Fruit fly (Drosophila melanogaster): ENCODE results near the gene CG14658.

CG14658 gene

DNA sequence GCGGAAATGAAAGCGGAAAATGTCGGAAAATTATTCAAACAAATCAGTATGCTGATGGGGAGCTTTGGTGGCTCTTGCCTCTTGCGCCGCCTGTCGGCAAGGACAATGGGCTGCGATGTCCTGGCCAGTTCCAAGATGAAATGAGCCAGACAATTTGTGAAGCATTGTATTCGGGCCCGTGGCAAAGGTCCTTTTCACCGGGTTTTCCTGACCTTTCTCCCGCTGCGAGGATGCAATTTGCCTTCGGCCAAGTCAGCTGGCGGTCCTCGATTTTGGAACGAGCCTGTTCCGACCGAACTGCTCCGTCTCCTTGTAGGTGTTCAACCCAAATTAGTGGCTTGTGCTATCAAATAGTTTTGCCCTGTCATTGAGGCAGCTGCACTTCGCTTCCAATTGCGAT is 17.1 kb upstream of the CG14658 start:
- TF ChIP-seq noc (tag; optimal IDR thresholded peaks at IDR 0.05), result no peak

DNA sequence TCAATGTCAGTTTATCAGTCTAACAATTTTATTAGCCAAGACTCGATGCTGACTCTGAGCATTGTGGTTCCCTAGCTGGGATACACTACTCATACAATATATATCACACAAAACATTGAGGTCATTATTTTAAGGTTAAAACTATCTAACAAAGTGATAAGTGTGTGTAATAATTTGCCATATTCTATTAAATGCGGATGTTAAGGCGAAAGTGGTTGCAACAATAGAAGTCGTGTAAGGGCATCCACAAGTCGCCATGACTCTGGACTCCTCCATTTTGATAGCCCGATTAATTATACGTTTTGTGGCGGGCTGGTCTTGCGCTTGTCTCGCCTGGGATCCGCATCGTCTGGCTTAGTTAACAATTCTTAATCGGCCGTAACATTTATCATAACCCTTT is 16.5 kb upstream of the CG14658 start:
- no peak for TF ChIP-seq noc (tag; optimal IDR thresholded peaks at IDR 0.05)

DNA sequence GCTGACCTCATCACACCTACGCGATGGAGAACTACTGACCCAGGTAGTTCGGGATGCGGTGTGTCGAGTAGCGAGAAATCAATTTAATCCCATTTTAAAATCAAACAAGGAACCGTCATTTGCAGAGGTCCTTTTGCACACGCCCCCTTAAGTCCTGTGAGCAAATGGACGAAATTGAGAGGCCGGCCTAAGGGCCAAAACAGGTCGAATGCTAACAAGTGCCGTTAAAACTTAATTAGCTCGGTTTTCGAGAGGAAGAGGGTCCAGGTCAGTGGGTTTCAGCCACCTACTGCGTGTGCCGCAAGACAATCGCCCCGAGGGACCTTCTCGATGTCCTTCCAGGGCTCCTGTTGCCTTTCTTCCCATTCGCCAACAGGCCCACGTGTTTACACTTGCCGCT is 15.9 kb upstream of the CG14658 start:
- TF ChIP-seq noc (tag; optimal IDR thresholded peaks at IDR 0.05), result no peak

DNA sequence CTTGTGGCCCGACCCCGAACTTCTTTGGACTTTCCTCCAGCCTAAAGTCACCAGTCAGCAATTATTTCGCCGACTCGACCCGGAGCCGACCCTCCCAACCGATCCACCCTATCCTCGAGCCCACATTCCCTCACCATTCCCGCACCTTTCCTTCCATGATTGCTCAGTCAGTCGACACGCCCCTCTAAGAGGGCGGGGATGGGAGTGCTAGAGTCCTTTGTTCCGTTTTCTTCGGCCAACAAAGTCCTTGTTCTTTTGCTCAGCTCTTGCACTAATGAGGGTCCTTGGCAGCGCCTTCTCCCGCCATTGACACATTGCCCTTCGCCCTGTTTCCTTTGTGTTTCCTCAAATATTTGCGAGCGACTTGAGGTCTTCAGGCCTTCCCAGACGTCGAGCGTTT is 15.0 kb upstream of the CG14658 start:
- no peak for TF ChIP-seq noc (tag; optimal IDR thresholded peaks at IDR 0.05)

DNA sequence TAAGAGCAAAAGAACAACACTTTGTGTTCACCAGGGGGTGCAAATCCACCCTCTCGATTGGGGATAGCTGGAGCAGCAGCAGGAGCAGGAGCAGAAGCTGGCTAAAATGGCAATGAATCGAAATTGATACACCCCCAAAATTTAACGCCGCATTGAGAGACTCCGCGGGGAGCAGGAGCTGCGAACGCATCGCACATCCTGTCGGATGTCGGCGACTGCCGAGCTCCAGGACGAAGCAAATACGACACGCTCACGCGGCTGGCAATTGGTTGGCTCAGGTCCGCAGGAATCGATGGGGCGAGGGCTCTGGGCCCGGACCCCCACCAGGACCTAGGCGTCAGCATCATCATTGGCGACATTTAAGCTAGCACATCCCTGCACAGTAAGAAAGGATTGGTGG is 12.6 kb upstream of the CG14658 start:
- TF ChIP-seq noc (tag; optimal IDR thresholded peaks at IDR 0.05), result no peak

DNA sequence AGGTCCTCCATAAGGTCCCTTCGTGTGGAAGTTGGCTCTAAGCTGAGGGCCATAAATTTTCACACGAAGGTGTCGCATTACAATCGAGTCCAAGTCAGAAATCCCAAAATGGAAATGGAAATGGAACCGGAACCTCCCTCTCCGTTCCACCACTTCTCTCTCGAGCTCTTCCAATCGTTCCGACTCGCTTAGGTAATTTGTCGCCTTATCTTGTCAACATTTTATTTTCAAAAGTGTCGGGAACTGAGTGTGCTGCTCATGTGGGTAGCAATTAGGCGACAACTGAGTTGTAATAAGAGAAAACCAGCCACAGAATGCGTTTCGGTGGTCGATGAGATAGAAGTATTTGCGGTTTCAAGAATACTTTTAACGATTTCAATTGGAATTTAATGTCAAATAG is 10.4 kb upstream of the CG14658 start:
- no peak for TF ChIP-seq noc (tag; optimal IDR thresholded peaks at IDR 0.05)

DNA sequence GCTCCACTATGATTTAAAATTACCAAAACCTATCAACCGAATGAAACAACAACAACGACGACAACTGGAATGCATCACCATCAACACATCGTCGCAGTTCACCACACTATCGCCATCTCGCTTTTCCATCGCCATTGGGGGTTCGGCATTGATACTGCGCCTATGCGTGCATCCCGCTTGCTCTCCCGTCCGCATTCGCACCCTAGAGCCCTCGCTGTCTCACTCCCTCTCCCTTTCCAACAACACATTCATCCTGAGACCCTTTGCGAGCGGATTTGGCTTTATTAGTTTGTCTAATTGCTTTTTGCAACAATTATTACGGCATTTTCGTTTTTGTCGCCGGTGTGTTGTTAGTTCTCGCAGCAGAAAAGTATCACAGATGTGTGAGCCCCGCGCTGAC is 5.0 kb upstream of the CG14658 start:
- TF ChIP-seq noc (tag; optimal IDR thresholded peaks at IDR 0.05), result no peak

DNA sequence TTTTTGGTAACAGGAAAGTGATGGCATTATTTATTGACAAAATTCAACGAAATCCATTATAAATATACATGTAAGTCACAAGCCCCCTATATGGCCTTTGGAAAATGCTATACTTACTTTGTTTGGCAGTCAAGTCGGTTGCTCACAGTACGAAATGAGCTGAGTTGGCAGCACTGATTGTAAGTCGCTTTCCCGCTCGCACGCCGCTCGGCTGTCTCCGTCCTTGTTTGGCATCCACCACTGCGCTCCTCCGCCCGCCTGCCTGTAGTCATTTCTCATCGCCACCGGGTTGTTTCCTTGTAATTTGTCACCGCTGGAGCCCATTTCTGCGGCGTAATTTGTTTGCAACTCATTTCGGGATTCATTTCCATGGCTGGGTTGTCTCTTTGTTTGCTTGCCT is 3.3 kb upstream of the CG14658 start:
- TF ChIP-seq noc (tag; optimal IDR thresholded peaks at IDR 0.05), result no peak

DNA sequence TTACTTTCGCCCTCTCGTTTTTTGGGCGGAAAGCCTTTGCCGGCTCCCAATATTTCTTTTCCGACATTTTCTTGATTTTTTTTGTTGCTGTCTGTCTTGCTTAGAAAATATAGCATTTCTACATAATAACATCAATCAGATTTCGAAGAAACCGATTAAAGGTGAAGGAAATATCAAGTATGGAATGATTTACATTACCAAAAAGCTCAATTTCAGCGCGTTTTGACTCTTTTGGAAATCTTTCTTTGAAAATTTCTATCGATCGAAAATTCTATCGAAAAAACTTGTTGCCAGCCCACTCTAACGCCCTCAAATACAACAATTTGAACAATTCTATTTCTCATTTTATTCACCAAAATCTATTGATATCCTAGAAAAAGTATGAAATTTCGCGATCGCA is 884 bp upstream of the CG14658 start, which contains the start of gene CG14659:
TSS of gene CG14659 (minus strand) at position 101 of the 400 bp plus-strand sequence.
- TF ChIP-seq noc (tag; optimal IDR thresholded peaks at IDR 0.05), result no peak

DNA sequence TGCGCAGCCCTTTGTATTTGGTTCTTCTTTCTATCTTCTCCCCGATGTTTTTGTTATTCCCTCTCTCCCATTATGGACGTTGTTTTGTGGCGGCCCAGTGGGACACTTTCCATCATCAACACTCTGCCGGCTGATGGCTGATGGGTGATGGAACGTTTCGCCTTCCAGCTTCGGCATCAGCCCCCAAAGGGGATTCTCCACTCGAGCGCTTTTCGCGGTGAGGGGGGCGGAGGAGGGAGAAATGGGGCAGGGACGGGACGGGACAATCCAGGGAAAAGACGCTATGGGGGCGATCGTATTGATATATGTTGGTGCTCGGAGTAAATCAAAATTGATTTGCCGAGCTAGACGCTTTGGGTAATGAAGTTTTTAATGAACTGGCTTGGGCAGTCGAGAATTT is 5.1 kb downstream of the CG14658 start:
- no peak for TF ChIP-seq noc (tag; optimal IDR thresholded peaks at IDR 0.05)

DNA sequence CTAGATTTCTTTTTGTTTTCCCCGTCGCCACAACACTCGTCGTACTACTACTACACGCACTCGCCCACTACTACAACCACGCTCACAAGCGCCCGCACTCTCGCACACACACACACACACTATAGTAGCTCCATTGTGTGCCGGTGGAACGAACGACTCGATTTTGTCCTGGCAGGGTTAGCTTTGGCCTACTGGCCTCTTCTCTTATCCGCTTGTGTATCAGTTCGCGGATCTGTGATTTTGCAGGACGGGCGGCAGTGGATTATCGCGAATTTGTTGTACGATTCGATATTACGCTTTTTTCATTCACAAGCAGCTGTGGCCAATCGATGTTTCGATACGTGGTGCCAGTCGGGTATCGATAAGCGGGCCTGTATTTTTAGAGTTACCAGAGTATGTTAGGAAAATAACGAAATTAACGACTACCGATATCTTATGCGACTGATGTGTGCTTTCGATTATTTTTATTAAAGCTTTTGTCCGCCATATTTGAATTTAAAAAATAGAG is 9.2 kb downstream of the CG14658 start, which contains the start of gene CG14657:
TSS of gene CG14657 (minus strand) at position 335 of the 508 bp plus-strand sequence.
- TF ChIP-seq noc (tag; optimal IDR thresholded peaks at IDR 0.05), result no peak

DNA sequence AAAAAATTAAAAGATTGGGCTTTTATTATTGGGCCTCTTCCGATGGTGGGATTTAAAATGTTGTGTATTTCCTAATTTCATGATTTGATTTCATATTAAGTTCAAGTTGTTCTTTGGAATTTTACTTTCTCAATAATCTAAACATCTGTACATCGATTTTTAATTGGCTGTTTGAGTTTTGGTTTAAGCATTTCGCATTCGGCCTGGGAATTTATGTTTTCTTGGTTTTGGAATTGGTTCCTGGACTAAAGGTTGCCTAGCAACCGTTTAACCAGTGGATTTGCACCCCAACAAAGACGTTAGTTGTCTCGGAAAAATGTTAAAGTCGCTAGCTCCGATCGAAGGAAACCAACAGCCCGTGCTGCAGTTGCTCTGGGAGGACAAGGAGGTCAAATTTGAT is 14.3 kb downstream of the CG14658 start, which contains the start of gene BBS5:
TSS of gene BBS5 (plus strand) at position 301 of the 400 bp plus-strand sequence.
- TF ChIP-seq noc (tag; optimal IDR thresholded peaks at IDR 0.05), result no peak

DNA sequence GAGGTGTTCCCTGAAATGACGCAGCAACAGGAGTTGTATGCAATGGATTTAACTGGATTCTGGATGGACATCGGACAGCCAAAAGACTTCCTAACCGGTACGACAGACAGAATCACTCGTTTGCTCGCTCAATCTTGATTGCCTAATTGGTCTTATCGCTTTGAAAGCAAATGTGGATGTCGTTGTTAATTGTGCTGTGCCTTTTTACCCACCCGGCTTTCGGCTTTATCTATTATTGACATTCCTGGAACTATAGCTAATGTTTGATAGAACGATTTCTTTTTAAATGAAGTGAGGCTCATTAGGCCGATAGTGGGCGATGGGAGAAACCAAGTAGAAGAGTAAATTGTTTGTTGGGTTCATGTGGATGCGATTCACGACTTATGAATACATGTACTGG is 15.6 kb downstream of the CG14658 start:
- TF ChIP-seq noc (tag; optimal IDR thresholded peaks at IDR 0.05), result no peak

DNA sequence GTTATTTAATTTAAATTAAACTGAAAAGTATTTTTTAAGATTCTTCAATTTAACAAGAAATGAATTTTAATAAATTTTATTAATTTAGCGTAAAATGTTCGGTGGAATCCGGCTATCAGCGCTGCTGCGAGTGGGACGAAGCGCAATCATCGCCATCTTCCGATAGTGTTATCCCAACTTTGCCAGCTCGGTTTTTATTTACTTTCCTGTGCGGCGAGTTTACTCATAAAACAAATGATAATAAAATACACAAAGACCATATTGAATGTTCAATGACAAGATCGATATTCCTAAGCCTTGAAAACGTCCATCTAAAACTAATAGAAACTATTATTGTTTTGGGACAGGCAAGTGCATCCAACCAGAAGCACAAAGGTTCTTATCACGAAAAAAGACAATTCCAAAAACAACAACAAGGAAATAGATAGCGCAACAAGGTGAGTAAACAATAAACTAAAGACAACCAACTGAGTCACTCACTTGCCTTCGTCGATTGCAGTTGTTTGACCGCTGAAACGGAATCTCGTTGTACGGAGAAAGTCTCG is 17.1 kb downstream of the CG14658 start:
- TF ChIP-seq noc (tag; optimal IDR thresholded peaks at IDR 0.05), result peak; percentile 33

DNA sequence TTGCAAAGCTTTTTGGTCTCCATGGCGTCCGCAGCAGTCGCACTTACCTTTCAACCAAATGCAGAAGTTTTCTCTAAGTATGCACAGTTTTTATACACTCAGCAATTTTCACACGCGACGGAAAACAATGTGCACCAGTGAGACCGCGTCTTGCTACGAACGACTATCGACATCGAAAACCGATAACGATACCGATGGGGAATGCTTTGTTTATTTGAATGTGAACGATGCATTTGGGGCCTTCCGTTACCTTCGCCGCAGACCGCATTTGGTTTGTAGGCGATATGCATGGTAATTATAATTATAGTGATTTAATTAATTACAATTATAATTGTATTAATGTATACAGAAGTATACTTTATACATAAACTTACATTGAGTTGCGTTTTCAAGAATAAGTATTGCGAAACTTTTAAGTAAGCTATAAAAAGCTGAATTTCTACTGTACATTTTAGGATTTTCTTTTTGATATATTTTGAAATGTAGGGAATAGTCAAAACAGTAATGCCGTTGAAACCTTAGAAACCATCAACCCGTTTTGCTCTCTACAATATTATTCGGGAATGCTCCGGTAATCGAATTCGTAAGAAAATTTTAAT is 18.3 kb downstream of the CG14658 start, which contains the start of the genes Hus1-like and ctrip:
TSS of gene Hus1-like (minus strand) at position 161 of the 599 bp plus-strand sequence.
TSS of gene ctrip (minus strand) at position 161 of the 599 bp plus-strand sequence.
- peak; percentile 7 for TF ChIP-seq noc (tag; optimal IDR thresholded peaks at IDR 0.05)

DNA sequence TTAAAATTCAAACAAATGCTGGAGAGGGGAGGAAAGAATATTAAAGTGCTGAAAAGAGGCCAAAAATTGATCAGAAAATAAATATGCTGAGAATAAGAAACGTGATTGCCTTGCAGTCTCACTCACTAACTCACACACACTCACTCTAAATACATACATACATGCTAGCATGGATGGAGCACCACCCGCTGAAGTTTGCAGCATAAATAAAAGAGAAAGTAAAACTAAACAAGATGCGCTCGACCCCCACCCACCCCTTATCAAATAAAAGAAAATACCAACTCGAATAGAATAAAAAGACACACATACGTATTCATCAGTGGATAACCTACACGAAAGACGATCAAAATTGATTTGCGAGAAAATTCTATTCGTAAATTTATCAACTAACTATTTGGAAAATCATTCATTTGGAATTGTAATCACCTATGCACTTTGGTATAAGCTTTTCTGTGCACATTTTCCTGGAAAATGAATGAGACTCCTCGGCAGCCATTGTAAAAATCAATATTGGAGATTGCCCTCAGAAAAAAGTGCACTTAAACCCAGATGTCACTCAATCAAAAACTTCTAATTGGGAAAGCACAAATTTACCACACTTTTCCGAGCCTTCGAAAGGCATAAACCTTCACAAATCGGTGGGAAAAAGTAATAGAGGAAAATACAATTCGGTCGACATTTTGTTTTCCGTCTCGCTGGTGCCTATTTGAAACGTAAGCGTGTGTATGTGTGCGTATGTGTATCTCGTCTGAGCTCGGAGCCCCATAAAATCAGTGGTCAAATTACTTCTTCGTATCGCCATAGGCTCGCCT is 19.0 kb downstream of the CG14658 start, which contains the start of gene Gmppb:
TSS of gene Gmppb (plus strand) at position 321 of the 812 bp plus-strand sequence.
- no peak for TF ChIP-seq noc (tag; optimal IDR thresholded peaks at IDR 0.05)
